Worm (Caenorhabditis elegans): ENCODE data around the gene F35E12.6.

- TF ChIP-seq him-1 (tag; optimal IDR thresholded peaks at IDR 0.05) (no peak), dao-5 (tag; optimal IDR thresholded peaks at IDR 0.05) (no peak), W03F9.2 (tag; optimal IDR thresholded peaks at IDR 0.05) (no peak)
Observed at ce11 chrV:13736147-13736546, at the start of gene F35E12.6.
